Fruit fly (Drosophila melanogaster) whole organism, larva: Measurements from ENCODE around the gene Tm1.
A peak's percentile ranks its signal among the peaks of the same experiment; 100 is the strongest.

Source experiments
- noc ChIP-seq: fragments of 200-800 bp; sonication (Bioruptor generic); optimal IDR thresholded peaks from 3 replicates; lab custom pipeline; 2019; ENCODE audit warnings: missing biosample characterization, mild to moderate bottlenecking, missing genetic modification characterization, moderate library complexity

Gene Tm1

DNA sequence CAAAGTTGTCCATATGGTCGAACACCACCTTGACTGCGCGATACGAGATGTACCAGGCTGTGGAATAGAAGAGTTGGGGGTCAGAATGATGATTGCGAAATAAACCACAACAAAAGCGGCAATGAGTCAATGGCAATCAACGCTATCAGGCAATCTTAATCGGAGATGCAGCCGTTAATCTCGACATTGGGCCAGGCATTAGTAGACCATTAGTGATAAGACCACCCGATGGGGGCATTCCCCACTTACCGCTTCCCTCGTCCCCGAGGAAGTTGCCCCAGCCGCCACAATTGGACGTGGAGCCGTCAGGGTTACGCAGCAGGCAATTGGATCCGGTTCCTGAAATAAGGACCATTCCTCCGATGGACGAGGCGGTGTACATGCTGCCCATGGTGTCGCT lies 61.1 kb downstream of the Tm1 start:
- no peak for TF ChIP-seq noc

DNA sequence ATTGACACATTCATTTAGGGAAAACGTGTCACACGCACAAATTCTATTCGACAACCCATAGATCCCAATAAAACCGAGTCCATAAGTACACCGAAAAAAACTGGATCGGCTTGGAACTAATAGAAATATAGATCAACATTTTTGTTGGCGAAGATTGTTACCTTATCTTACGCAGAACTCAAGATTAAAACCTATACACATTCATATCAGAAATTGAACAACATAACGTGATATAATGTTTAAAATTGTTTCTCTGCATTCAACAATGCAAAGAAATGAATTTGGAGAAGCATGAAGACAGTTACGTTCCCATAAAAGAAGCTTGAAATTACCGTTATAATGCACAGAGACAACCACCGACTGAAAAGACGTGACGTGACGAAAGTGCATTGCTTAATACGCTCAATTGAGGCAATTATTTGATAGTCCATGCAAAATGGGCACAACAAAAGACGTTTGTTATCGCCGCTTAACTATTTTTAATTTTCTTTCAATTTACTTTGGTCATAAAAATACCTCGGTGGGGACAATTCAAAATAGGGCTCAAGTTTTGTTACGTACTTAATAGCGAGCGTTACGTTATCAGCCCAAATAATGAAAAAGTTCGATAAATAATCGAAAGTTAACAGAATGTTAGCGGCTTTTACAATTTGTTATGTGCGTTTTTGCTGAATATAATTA lies 62.2 kb downstream of the Tm1 start, which contains the start of gene SerRS-m:
SerRS-m (plus strand) TSS at position 616 of the 681 bp plus-strand sequence.
- TF ChIP-seq noc = no peak

DNA sequence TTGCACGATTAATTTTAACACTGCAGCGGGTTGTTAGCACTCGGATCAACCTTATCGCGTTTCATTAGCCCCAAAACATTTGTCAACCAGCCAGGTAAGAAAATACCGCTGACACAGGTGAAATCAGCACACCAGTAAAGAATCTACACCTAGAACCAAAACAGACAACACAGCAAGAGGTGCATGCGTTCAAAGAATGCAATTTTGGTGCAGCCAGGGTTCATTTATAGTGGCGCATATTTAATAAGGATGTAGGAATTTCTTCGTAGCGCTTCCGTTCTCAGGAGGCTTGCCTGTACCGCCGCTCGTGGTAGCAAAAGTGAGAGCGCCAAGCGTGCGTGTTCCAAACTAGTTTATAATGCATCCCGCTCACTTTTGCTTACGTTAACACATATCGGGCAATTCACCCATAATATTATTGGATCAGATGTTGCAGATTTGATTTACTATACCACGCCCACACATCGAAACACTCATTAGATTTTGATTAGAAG lies 64.5 kb downstream of the Tm1 start:
- no peak for TF ChIP-seq noc

DNA sequence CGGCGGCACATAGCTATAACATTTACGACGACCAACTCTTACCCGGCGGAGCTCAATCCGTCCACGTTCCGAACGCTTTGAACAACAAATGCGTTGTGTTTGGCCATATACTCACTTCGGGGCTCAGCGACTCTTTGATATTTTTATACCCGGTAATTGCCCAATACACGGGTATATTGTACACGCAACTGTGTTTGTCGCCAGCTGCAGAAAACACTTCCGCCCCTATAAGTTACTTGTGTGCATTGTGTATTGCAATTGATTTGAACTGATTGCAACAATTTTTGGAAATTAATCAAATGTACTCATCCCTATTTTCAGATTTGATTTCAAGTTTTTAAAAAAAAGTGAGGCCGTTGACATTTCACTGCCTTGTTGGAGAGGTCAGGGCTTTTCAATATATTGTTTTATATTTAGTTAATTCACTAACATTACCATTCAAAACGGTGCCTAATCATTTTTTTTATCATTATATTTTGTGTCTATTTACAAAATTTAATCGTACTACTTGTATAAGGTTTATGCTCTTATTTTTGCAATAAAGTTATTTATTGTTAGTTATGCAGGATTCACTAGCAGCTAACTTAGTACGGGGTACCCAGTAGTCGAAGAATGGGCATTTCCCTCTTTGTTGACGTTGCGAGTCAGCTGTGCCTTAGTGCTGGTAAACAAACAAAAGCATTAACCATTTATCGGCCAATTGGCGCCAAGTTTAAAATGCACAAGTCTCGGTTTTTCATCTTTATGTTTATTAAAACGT lies 65.1 kb downstream of the Tm1 start, which contains the start of gene Nagk:
Nagk (minus strand) TSS at position 331 of the 760 bp plus-strand sequence.
- peak; percentile 75 for TF ChIP-seq noc

DNA sequence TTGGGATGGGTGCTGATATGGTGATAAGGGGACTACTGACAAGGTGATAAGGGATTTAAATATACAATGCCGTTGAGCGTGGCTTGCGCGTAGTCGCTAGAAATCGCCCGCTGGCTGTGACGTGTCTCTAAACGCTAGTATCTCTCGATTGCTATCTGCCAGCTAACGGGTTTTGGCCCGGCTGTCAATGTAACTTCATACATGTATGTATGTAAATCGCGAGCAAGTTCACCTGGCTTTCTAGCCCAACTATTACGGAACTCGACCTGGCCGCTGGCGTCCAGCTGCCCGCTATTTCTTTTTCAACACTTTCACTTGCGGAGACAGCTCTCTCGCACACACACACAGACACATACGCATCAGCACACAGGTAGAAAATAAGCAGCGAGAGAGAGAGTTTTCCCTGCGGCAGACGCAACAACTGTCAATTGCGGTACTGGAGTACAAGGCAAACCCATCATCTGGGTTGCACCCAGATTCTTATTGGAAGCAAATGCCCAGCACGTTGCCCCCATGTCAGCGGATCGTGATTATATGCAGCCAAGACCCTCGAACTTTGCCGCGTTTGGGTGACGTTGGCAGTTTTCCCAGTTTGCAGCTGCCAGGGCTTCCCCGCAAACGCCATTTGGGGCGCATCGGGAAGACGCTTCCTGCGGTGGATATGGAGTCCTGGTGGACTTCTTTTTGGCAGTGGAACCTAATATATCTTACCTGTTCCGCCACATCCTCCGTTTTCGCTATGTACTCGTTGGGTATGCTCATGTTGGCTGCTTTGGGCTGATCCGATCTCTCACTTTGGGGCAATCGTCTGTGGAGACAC lies 67.4 kb downstream of the Tm1 start:
- peak; percentile 22 for TF ChIP-seq noc

DNA sequence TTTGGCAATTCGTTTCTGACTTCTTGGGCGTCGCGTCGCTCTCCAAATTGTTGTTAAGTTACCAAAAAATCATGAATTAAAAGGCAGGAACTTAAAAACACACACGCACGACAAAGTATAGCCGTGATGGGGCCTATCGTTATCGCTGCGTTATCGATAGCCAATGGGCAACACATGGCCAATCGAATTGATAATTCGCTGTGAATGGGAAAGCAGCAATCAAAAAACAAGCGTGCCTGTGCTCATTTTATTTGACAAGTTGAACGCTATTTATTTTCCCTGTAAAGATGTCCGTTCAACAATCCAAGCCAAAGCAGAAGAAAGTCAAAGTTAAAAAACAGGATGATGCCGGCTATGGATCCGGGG lies 68.0 kb downstream of the Tm1 start, which contains the start of the genes Surf4 and CG31301:
Surf4 (minus strand) TSS at position 159 of the 366 bp plus-strand sequence.
CG31301 (plus strand) TSS at position 188 of the 366 bp plus-strand sequence.
- TF ChIP-seq noc = no peak

DNA sequence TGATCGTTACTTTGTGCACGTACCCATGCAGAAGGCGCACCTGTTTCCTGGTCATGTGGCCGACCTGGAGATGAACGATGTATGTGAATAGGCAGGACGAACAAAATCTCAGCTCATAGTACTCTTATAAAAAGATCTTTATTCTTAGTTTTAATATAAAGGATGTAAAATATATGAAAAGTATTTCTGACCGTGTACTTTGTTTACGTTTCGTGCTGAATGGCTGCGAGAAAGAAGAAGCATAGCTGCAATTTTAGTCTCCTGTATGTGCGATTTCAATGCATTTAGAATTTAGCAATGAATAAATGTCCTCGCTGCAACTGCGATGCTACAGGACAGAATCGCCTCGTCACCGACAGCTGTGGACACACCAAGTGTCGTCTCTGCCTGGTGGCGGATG lies 69.8 kb downstream of the Tm1 start, which contains the start of the genes CG42726 and CG42727:
CG42726 (plus strand) TSS at position 227 of the 400 bp plus-strand sequence.
CG42727 (plus strand) TSS at position 227 of the 400 bp plus-strand sequence.
- no peak for TF ChIP-seq noc

DNA sequence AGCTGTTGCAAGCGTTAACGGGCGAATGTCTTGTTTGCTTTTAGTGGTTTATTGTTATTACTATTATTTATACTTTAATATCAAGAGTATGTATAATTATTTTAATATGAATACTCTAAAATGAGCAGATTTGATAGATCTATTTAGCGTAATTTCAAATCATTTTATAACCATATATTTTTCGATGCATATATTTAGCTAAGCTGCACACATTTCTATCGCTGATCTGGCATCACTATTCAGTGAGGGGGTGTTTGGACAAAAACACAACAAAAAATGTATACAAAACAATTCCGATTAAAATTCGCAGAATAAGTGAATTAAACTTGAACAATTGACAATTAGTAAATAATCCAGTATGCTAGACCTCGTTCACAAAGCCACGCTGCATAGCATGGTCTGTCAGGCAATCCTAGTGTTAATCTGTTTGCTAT lies 73.0 kb downstream of the Tm1 start, which contains the start of the genes Trs33 and Tmtc4:
Trs33 (minus strand) TSS at position 3 of the 434 bp plus-strand sequence.
Tmtc4 (plus strand) TSS at position 233 of the 434 bp plus-strand sequence.
- peak; percentile 47 for TF ChIP-seq noc

DNA sequence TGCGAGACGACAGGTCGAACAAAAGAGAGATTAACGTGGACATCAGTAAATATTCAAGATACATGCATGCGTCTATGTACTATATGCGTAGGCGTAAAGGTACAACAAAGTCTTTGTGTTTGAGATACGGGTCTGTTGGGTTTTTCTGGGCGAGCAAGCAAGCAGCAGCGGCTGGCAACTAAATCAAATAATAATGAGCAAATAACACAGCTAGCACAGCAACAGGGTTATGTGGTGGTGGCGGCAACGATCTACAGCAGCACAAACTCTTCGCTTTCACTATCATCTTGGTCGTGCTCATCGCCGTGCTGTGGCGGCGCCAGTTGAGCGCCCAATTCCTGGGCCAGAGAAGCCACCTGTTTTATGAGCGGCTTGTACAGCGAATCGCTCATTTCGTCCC lies 76.0 kb downstream of the Tm1 start:
- no peak for TF ChIP-seq noc

DNA sequence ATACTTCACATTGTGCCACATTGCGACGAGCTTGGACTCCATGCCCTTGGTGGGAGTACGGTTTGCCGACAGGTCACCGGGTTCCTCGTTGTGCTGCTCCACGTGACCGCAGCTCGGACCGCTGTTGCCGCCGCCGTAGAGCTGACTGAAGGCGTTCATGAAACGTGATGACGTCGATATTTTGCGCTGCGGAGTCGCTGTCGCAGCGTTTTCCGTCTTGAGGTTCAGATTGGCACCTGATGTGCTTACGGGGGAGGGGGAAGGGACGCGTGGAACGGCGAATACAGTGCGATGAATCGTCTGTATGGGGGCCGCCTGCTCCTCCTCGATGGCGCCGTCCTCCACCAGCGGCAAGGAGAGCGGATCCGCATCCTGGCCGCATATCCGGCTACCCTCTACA lies 78.1 kb downstream of the Tm1 start:
- TF ChIP-seq noc = no peak

DNA sequence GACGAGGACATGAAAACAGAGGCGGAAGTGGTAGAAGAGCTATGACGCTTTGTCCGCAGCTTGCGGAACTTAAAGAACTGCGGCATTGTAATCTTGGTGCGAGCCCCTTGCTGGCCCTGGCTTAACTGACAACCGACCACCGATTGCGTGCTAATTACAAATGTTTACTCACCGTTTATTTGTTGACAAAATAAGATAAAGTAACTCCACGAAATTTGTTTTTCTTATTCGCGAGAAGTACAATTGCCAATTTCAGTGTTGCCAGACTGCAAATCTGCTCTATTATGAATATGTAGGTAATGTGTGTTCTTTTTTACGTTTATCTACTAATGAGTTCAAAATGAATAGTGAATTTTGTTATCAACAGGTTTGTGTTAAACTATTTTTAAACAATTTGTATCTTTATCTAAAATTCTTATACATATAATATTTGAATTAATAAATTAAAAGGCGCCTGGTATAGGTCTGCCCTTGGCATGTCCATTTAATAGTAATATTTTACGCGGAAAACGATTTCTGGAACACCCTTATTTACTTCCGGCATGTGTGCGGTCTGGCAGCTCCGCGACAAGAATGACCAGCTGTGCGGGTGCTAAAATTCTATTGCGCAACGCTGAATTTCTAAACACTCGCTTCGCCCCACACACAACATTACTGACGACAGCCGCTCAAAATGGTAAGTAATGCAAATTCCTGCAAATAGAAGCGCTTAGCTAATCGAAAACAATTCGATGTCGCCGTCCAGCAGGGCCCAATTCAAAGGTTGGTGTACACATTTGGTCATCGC lies 78.8 kb downstream of the Tm1 start, which contains the start of the genes Atg4b and Hibch:
Atg4b (minus strand) TSS at position 280 of the 787 bp plus-strand sequence.
Hibch (plus strand) TSS at position 585 of the 787 bp plus-strand sequence.
- TF ChIP-seq noc = peak; percentile 88
